Fruit fly (Drosophila melanogaster) whole organism, embryonic: Measurements from ENCODE around the gene nesd.

Experiments
- Adf1 ChIP-seq: fragments of 200-800 bp; sonication (Bioruptor generic); IDR thresholded peaks from 2 replicates; pipeline ENCODE4 v1.3.6; 2022; ENCODE audit warnings: missing biosample characterization, missing genetic modification characterization
- BEAF-32 ChIP-seq: fragments of 200-800 bp; sonication (Bioruptor generic); optimal IDR thresholded peaks from 3 replicates; lab custom pipeline; 2017; ENCODE audit warnings: missing biosample characterization, missing genetic modification characterization, mild to moderate bottlenecking, moderate library complexity, missing genetic modification reagents
- Bgb ChIP-seq: fragments of 200-800 bp; sonication (Bioruptor generic); IDR thresholded peaks from 2 replicates; pipeline ENCODE4 v1.3.6; 2022; ENCODE audit warnings: missing biosample characterization, missing genetic modification characterization; ENCODE audit not compliant: partially characterized antibody
- CG10654 ChIP-seq: fragments of 200-800 bp; sonication (Bioruptor generic); optimal IDR thresholded peaks from 2 replicates; lab custom pipeline; 2016; ENCODE audit warnings: missing biosample characterization, missing genetic modification characterization
- CG11398 ChIP-seq: fragments of 200-800 bp; sonication (Bioruptor generic); optimal IDR thresholded peaks from 2 replicates; lab custom pipeline; 2016; ENCODE audit warnings: missing biosample characterization, missing genetic modification characterization
- CG11695 ChIP-seq: fragments of 200-800 bp; sonication (Bioruptor generic); IDR thresholded peaks from 3 replicates; pipeline ENCODE4 v1.3.6; 2022; ENCODE audit warnings: missing biosample characterization, missing genetic modification characterization
- CG13624 ChIP-seq: fragments of 200-800 bp; sonication (Bioruptor generic); optimal IDR thresholded peaks from 2 replicates; lab custom pipeline; 2016; ENCODE audit warnings: missing biosample characterization, missing genetic modification characterization
- CG14860 ChIP-seq: fragments of 200-800 bp; sonication (Bioruptor generic); IDR thresholded peaks from 3 replicates; pipeline ENCODE4 v1.3.6; 2022; ENCODE audit warnings: missing biosample characterization, missing genetic modification characterization; ENCODE audit not compliant: partially characterized antibody
- CG18011 ChIP-seq: fragments of 200-800 bp; sonication (Bioruptor generic); optimal IDR thresholded peaks from 2 replicates; lab custom pipeline; 2017; ENCODE audit warnings: missing biosample characterization, missing genetic modification characterization, mild to moderate bottlenecking, moderate library complexity, missing genotype
- CG2129 ChIP-seq: fragments of 200-800 bp; sonication (Bioruptor generic); IDR thresholded peaks from 2 replicates; pipeline ENCODE4 v1.3.6; 2022; ENCODE audit warnings: missing biosample characterization, missing genetic modification characterization; ENCODE audit not compliant: partially characterized antibody
- CG32772 ChIP-seq: fragments of 200-800 bp; sonication (Bioruptor generic); IDR thresholded peaks from 2 replicates; pipeline ENCODE4 v1.3.6; 2022; ENCODE audit warnings: missing biosample characterization, missing genetic modification characterization
- CG5245 ChIP-seq: fragments of 200-800 bp; sonication (Bioruptor generic); optimal IDR thresholded peaks from 3 replicates; lab custom pipeline; 2016; ENCODE audit warnings: missing biosample characterization, missing genetic modification characterization
- CG7963 ChIP-seq: fragments of 200-800 bp; sonication (Bioruptor generic); IDR thresholded peaks from 3 replicates; pipeline ENCODE4 v1.3.6; 2022; ENCODE audit warnings: missing biosample characterization, missing genetic modification characterization; ENCODE audit not compliant: partially characterized antibody
- Doc3 ChIP-seq: fragments of 200-800 bp; sonication (Bioruptor generic); IDR thresholded peaks from 3 replicates; pipeline ENCODE4 v1.3.6; 2022; ENCODE audit warnings: missing biosample characterization, missing genetic modification characterization; ENCODE audit not compliant: partially characterized antibody
- Dref ChIP-seq: fragments of 200-800 bp; sonication (Bioruptor generic); IDR thresholded peaks from 2 replicates; pipeline ENCODE4 v1.3.6; 2022; ENCODE audit warnings: missing biosample characterization, missing genetic modification characterization
- E2f2 ChIP-seq: fragments of 200-800 bp; sonication (Bioruptor generic); IDR thresholded peaks from 2 replicates; pipeline ENCODE4 v1.3.6; 2022; ENCODE audit warnings: missing biosample characterization, missing genetic modification characterization
- Hr39 ChIP-seq: fragments of >200 bp; optimal IDR thresholded peaks from 2 replicates; lab custom pipeline; 2017
- Lpt ChIP-seq: fragments of >200 bp; optimal IDR thresholded peaks from 2 replicates; lab custom pipeline; 2018; ENCODE audit warnings: missing biosample characterization, missing genetic modification characterization
- MBD-R2 ChIP-seq: fragments of 200-800 bp; sonication (Bioruptor generic); IDR thresholded peaks from 2 replicates; pipeline ENCODE4 v1.3.6; 2022; ENCODE audit warnings: missing biosample characterization, missing genetic modification characterization
- Myb ChIP-seq: fragments of 200-800 bp; sonication (Bioruptor generic); optimal IDR thresholded peaks from 2 replicates; lab custom pipeline; 2016; ENCODE audit warnings: missing biosample characterization, missing genetic modification characterization
- Opbp ChIP-seq: fragments of 200-800 bp; sonication (Bioruptor generic); IDR thresholded peaks from 3 replicates; pipeline ENCODE4 v1.3.6; 2022; ENCODE audit warnings: missing biosample characterization, missing genetic modification characterization; ENCODE audit not compliant: partially characterized antibody
- Scr ChIP-seq: fragments of 200-800 bp; sonication (Bioruptor generic); IDR thresholded peaks from 2 replicates; pipeline ENCODE4 v1.3.6; 2022; ENCODE audit warnings: missing biosample characterization, missing genetic modification characterization; ENCODE audit not compliant: partially characterized antibody
- Sin3A ChIP-seq: fragments of >200 bp; optimal IDR thresholded peaks from 2 replicates; lab custom pipeline; 2018
- Sry-β ChIP-seq: fragments of 200-800 bp; sonication (Bioruptor generic); optimal IDR thresholded peaks from 2 replicates; lab custom pipeline; 2018; ENCODE audit warnings: missing biosample characterization, mild to moderate bottlenecking, missing genetic modification characterization, moderate library complexity
- Sry-δ ChIP-seq: fragments of 200-800 bp; sonication (Bioruptor generic); optimal IDR thresholded peaks from 2 replicates; lab custom pipeline; 2016; ENCODE audit warnings: missing biosample characterization, missing genetic modification characterization
- dati ChIP-seq: fragments of 200-800 bp; sonication (Bioruptor generic); IDR thresholded peaks from 2 replicates; pipeline ENCODE4 v1.3.6; 2022; ENCODE audit warnings: missing biosample characterization, missing genetic modification characterization
- dmrt99B ChIP-seq: fragments of 200-800 bp; sonication (Bioruptor generic); optimal IDR thresholded peaks from 2 replicates; lab custom pipeline; 2018; ENCODE audit warnings: missing biosample characterization, mild to moderate bottlenecking, missing genetic modification characterization, moderate library complexity
- fu2 ChIP-seq: fragments of 200-800 bp; sonication (Bioruptor generic); optimal IDR thresholded peaks from 2 replicates; lab custom pipeline; 2016; ENCODE audit warnings: missing biosample characterization, missing genetic modification characterization
- hb ChIP-seq: fragments of 200-800 bp; sonication (Bioruptor generic); IDR thresholded peaks from 3 replicates; pipeline ENCODE4 v1.3.6; 2022; ENCODE audit warnings: missing biosample characterization, missing genetic modification characterization; ENCODE audit not compliant: partially characterized antibody
- hbn ChIP-seq: fragments of 200-800 bp; sonication (Bioruptor generic); IDR thresholded peaks from 2 replicates; pipeline ENCODE4 v1.3.6; 2022; ENCODE audit warnings: missing biosample characterization, missing genetic modification characterization; ENCODE audit not compliant: partially characterized antibody
- knrl ChIP-seq: fragments of 200-800 bp; sonication (Bioruptor generic); IDR thresholded peaks from 3 replicates; pipeline ENCODE4 v1.3.6; 2022; ENCODE audit warnings: missing biosample characterization, missing genetic modification characterization; ENCODE audit not compliant: partially characterized antibody
- lbe ChIP-seq: fragments of 200-800 bp; sonication (Bioruptor generic); optimal IDR thresholded peaks from 2 replicates; lab custom pipeline; 2016; ENCODE audit warnings: missing biosample characterization, mild to moderate bottlenecking, missing genetic modification characterization
- mld ChIP-seq: fragments of 200-800 bp; sonication (Bioruptor generic); IDR thresholded peaks from 3 replicates; pipeline ENCODE4 v1.3.6; 2022; ENCODE audit warnings: missing biosample characterization, missing genetic modification characterization; ENCODE audit not compliant: partially characterized antibody
- nerfin-2 ChIP-seq: fragments of 200-800 bp; sonication (Bioruptor generic); IDR thresholded peaks from 2 replicates; pipeline ENCODE4 v1.3.6; 2022; ENCODE audit warnings: missing biosample characterization, missing genetic modification characterization; ENCODE audit not compliant: partially characterized antibody
- oc ChIP-seq: fragments of 200-800 bp; sonication (Bioruptor generic); optimal IDR thresholded peaks from 2 replicates; lab custom pipeline; 2018; ENCODE audit warnings: missing biosample characterization, mild to moderate bottlenecking, missing genetic modification characterization, moderate library complexity
- onecut ChIP-seq: fragments of 200-800 bp; sonication (Bioruptor generic); IDR thresholded peaks from 2 replicates; pipeline ENCODE4 v1.3.6; 2022; ENCODE audit warnings: missing biosample characterization, missing genetic modification characterization
- pzg ChIP-seq: fragments of 200-800 bp; sonication (Bioruptor generic); optimal IDR thresholded peaks from 3 replicates; lab custom pipeline; 2018; ENCODE audit warnings: missing biosample characterization, mild to moderate bottlenecking, missing genetic modification characterization, moderate library complexity
- ranshi ChIP-seq: fragments of 200-800 bp; sonication (Bioruptor generic); IDR thresholded peaks from 2 replicates; pipeline ENCODE4 v1.3.6; 2022; ENCODE audit warnings: missing biosample characterization, missing genetic modification characterization
- sens ChIP-seq: fragments of 200-800 bp; sonication (Bioruptor generic); peaks from one replicate; lab custom pipeline; 2016; ENCODE audit warnings: missing biosample characterization, missing genetic modification characterization
- sisA ChIP-seq: fragments of 200-800 bp; sonication (Bioruptor generic); IDR thresholded peaks from 2 replicates; pipeline ENCODE4 v1.3.6; 2022; ENCODE audit warnings: missing biosample characterization, missing genetic modification characterization
- sna ChIP-seq: fragments of 200-800 bp; sonication (Bioruptor generic); IDR thresholded peaks from 2 replicates; pipeline ENCODE4 v1.3.6; 2022; ENCODE audit warnings: missing biosample characterization, missing genetic modification characterization; ENCODE audit not compliant: partially characterized antibody
- sqz ChIP-seq: fragments of 200-800 bp; sonication (Bioruptor generic); optimal IDR thresholded peaks from 3 replicates; lab custom pipeline; 2018; ENCODE audit warnings: missing biosample characterization, mild to moderate bottlenecking, missing genetic modification characterization
- tna ChIP-seq: fragments of 200-800 bp; sonication (Bioruptor generic); IDR thresholded peaks from 2 replicates; pipeline ENCODE4 v1.3.6; 2022; ENCODE audit warnings: missing biosample characterization, missing genetic modification characterization; ENCODE audit not compliant: partially characterized antibody
- ttk ChIP-seq: fragments of 200-800 bp; sonication (Bioruptor generic); IDR thresholded peaks from 2 replicates; pipeline ENCODE4 v2.1.2; 2022; ENCODE audit warnings: missing biosample characterization, missing genetic modification characterization
- twi ChIP-seq: fragments of 200-800 bp; optimal IDR thresholded peaks from 2 replicates; lab custom pipeline; 2019; ENCODE audit warnings: missing biosample characterization, mild to moderate bottlenecking, missing genetic modification characterization, moderate library complexity
- tx ChIP-seq: fragments of 200-800 bp; sonication (Bioruptor generic); optimal IDR thresholded peaks from 2 replicates; lab custom pipeline; 2016; ENCODE audit warnings: missing biosample characterization, missing genetic modification characterization
- unc-4 ChIP-seq: fragments of 200-800 bp; sonication (Bioruptor generic); IDR thresholded peaks from 2 replicates; pipeline ENCODE4 v1.3.6; 2022; ENCODE audit warnings: missing biosample characterization, missing genetic modification characterization; ENCODE audit not compliant: partially characterized antibody
- unpg ChIP-seq: fragments of 200-800 bp; sonication (Bioruptor generic); optimal IDR thresholded peaks from 3 replicates; lab custom pipeline; 2018; ENCODE audit warnings: missing biosample characterization, mild to moderate bottlenecking, missing genetic modification characterization, moderate library complexity
- vnd ChIP-seq: fragments of 200-800 bp; sonication (Bioruptor generic); IDR thresholded peaks from 3 replicates; pipeline ENCODE4 v1.3.6; 2022; ENCODE audit warnings: missing biosample characterization, missing genetic modification characterization; ENCODE audit not compliant: partially characterized antibody
- zen2 ChIP-seq: fragments of 200-800 bp; sonication (Bioruptor generic); IDR thresholded peaks from 3 replicates; pipeline ENCODE4 v1.3.6; 2022; ENCODE audit warnings: missing biosample characterization, missing genetic modification characterization; ENCODE audit not compliant: partially characterized antibody

The nesd gene

dm6 chr2L:20065516-20065915 lies 28.3 kb upstream of the nesd start, which contains the start of gene vls:
Gene vls, minus strand, starts transcription at chr2L:20065679.
- TF ChIP-seq CG2129 (GFP tag; lab: Robert Waterston, UW), result peak; percentile 60
- TF ChIP-seq dati, result no peak
- peak; percentile 83 for TF ChIP-seq hbn
- TF ChIP-seq Hr39 (lab: Kevin White, UChicago), result no peak
- no peak for TF ChIP-seq tx (GFP tag; lab: Kevin White, UChicago)
- peak; percentile 80 for TF ChIP-seq Bgb (GFP tag; lab: Robert Waterston, UW)
- TF ChIP-seq unc-4, result peak; percentile 78
- TF ChIP-seq ranshi (GFP tag; lab: Robert Waterston, UW), result no peak
- TF ChIP-seq pzg (GFP tag; lab: Kevin White, UChicago), result peak; percentile 31
- TF ChIP-seq CG11398 (GFP tag; lab: Kevin White, UChicago), result no peak
- TF ChIP-seq twi (tag; lab: Kevin White, UChicago), result no peak
- TF ChIP-seq fu2 (GFP tag; lab: Kevin White, UChicago), result no peak
- peak; percentile 81 for TF ChIP-seq zen2 (GFP tag; lab: Robert Waterston, UW)
- TF ChIP-seq Sry-δ, result peak; percentile 68
- TF ChIP-seq BEAF-32 (GFP tag; lab: Kevin White, UChicago), result peak; percentile 73
- TF ChIP-seq mld (GFP tag; lab: Robert Waterston, UW), result 0 out of 3 replicates have a peak, but pooled peaks have one; percentile 29
- peak; percentile 52; the same call in 1 of the 2 replicates for TF ChIP-seq tna (GFP tag; lab: Robert Waterston, UW)
- peak; percentile 36 for TF ChIP-seq Sry-β (GFP tag; lab: Kevin White, UChicago)
- no peak for TF ChIP-seq CG5245 (GFP tag; lab: Kevin White, UChicago)
- peak; percentile 73 for TF ChIP-seq knrl (GFP tag; lab: Robert Waterston, UW)
- peak; percentile 55 for TF ChIP-seq E2f2 (GFP tag; lab: Robert Waterston, UW)
- TF ChIP-seq Doc3 (GFP tag; lab: Robert Waterston, UW), result peak; percentile 82
- TF ChIP-seq nerfin-2 (GFP tag; lab: Robert Waterston, UW), result peak; percentile 63
- TF ChIP-seq sqz (GFP tag; lab: Kevin White, UChicago), result peak; percentile 84
- TF ChIP-seq unpg (GFP tag; lab: Kevin White, UChicago), result no peak
- TF ChIP-seq CG11695 (GFP tag; lab: Robert Waterston, UW), result no peak
- TF ChIP-seq Scr, result peak; percentile 82
- TF ChIP-seq CG14860, result peak; percentile 73
- TF ChIP-seq Sin3A (lab: Kevin White, UChicago), result peak; percentile 21
- TF ChIP-seq MBD-R2 (GFP tag; lab: Robert Waterston, UW), result peak; percentile 81
- no peak for TF ChIP-seq Lpt (GFP tag; lab: Kevin White, UChicago)
- peak; percentile 78 for TF ChIP-seq sens (GFP tag; lab: Kevin White, UChicago)
- no peak for TF ChIP-seq Adf1 (GFP tag; lab: Robert Waterston, UW)
- TF ChIP-seq CG18011 (GFP tag; lab: Kevin White, UChicago), result no peak
- TF ChIP-seq onecut (GFP tag; lab: Robert Waterston, UW), result no peak
- TF ChIP-seq ttk (GFP tag; lab: Robert Waterston, UW), result no peak
- TF ChIP-seq CG13624, result no peak
- TF ChIP-seq CG7963, result peak; percentile 55; the same call in 1 of the 3 replicates
- no peak for TF ChIP-seq sisA
- TF ChIP-seq Opbp (GFP tag; lab: Robert Waterston, UW), result peak; percentile 79; the same call in 2 of the 3 replicates
- no peak for TF ChIP-seq oc
- peak; percentile 30; the same call in 1 of the 3 replicates for TF ChIP-seq hb (GFP tag; lab: Robert Waterston, UW)
- peak; percentile 85 for TF ChIP-seq Dref (GFP tag; lab: Robert Waterston, UW)
- TF ChIP-seq sna (GFP tag; lab: Robert Waterston, UW), result peak; percentile 79
- peak; percentile 90 for TF ChIP-seq CG32772
- TF ChIP-seq vnd (GFP tag; lab: Robert Waterston, UW), result peak; percentile 75
- no peak for TF ChIP-seq lbe (GFP tag; lab: Kevin White, UChicago)
- no peak for TF ChIP-seq CG10654 (GFP tag; lab: Kevin White, UChicago)
- TF ChIP-seq Myb (GFP tag; lab: Kevin White, UChicago), result peak; percentile 60
- TF ChIP-seq dmrt99B (tag; lab: Kevin White, UChicago), result no peak
